Worm (Caenorhabditis elegans) whole organism, midembryonic: Measurements from ENCODE around the gene fpn-1.2.

Source experiments
- T22C8.4 ChIP-seq: fragments of 200-800 bp; sonication (Bioruptor generic); IDR thresholded peaks from 2 replicates; pipeline ENCODE4 v1.3.6; 2022; ENCODE audit warnings: missing genetic modification characterization, missing compliant biosample characterization
- cog-1 ChIP-seq: sonication (generic microtip); optimal IDR thresholded peaks from 2 replicates; lab custom pipeline; 2016; ENCODE audit warnings: missing genetic modification characterization, missing compliant biosample characterization
- flt-1 ChIP-seq: fragments of 200-800 bp; sonication (Bioruptor generic); IDR thresholded peaks from 2 replicates; pipeline ENCODE4 v1.3.6; 2022; ENCODE audit warnings: missing genetic modification characterization, missing compliant biosample characterization
- klf-2 ChIP-seq: fragments of 200-800 bp; sonication (Bioruptor generic); conservative IDR thresholded peaks from 2 replicates; pipeline ENCODE4 v1.3.6; 2022; ENCODE audit warnings: missing genetic modification reagents, missing genetic modification characterization, missing compliant biosample characterization
- med-1 ChIP-seq: sonication (generic microtip); optimal IDR thresholded peaks from 2 replicates; lab custom pipeline; 2017; ENCODE audit warnings: missing genetic modification characterization, mild to moderate bottlenecking, missing compliant biosample characterization, antibody characterized with exemption, missing genetic modification reagents; ENCODE audit not compliant: insufficient read depth
- ref-1 ChIP-seq: fragments of 200-800 bp; sonication (Bioruptor generic); conservative IDR thresholded peaks from 2 replicates; pipeline ENCODE4 v1.3.6; 2022; ENCODE audit warnings: missing genetic modification reagents, missing genetic modification characterization, missing compliant biosample characterization
- tab-1 ChIP-seq: fragments of 200-800 bp; sonication (Bioruptor generic); IDR thresholded peaks from 2 replicates; pipeline ENCODE4 v1.3.6; 2022; ENCODE audit warnings: missing genetic modification characterization, missing compliant biosample characterization
- ztf-23 ChIP-seq: fragments of 200-800 bp; sonication (Bioruptor generic); IDR thresholded peaks from 2 replicates; pipeline ENCODE4 v1.3.6; 2022; ENCODE audit warnings: missing genetic modification reagents, missing genetic modification characterization, missing compliant biosample characterization
- ztf-29 ChIP-seq: fragments of 200-800 bp; sonication (Bioruptor generic); IDR thresholded peaks from 2 replicates; pipeline ENCODE4 v1.3.6; 2022; ENCODE audit warnings: missing genetic modification reagents, missing genetic modification characterization, missing compliant biosample characterization

DNA sequence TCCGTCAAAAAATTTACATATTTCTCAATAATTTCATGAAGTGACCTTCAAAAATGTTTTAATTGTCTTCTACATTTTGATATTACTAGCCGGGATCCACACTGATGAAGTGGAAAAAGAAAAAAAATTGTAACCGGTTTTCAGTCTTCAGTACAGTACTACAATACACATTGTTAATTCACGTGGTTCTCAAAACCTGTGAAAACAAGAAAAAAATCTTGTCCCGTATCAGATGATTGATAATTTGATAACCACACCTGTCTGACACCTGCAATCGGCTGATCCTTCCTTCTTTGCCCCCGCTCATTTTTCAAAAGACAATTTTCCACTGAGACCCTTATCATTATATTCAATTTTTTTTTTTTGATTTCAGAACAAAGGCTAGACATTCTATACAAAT is 25.7 kb downstream of the fpn-1.2 start, which contains the start of gene R09B5.11:
- no peak for TF ChIP-seq flt-1 (GFP tag; lab: Robert Waterston, UW)
- no peak for TF ChIP-seq ztf-29 (GFP tag; lab: Robert Waterston, UW)
- no peak for TF ChIP-seq tab-1 (GFP tag; lab: Robert Waterston, UW)
- no peak for TF ChIP-seq med-1
- TF ChIP-seq cog-1 (tag; lab: Kevin White, UChicago): no peak
- TF ChIP-seq ztf-23: no peak
- no peak for TF ChIP-seq ref-1 (GFP tag; lab: Robert Waterston, UW)
- no peak for TF ChIP-seq klf-2 (GFP tag; lab: Robert Waterston, UW)
- no peak for TF ChIP-seq T22C8.4 (GFP tag; lab: Robert Waterston, UW)
